Fruit fly (Drosophila melanogaster) whole organism, pupa: ENCODE measurements around the gene CG15387.

Source experiments
- fd96Ca ChIP-seq: fragments of 200-800 bp; sonication (Bioruptor generic); IDR thresholded peaks from 3 replicates; pipeline ENCODE4 v1.3.6; 2022; ENCODE audit warnings: missing biosample characterization, missing genetic modification characterization
- gl ChIP-seq: fragments of 200-800 bp; sonication (Bioruptor generic); optimal IDR thresholded peaks from 2 replicates; lab custom pipeline; 2018; ENCODE audit warnings: missing biosample characterization, mild to moderate bottlenecking, missing genetic modification characterization

- peak; percentile 62 for TF ChIP-seq gl (tag; lab: Kevin White, UChicago)
- TF ChIP-seq fd96Ca (GFP tag; lab: Robert Waterston, UW): peak; percentile 89
Observed at dm6 chr2L:2201107-2201561, 25.0 kb downstream of the CG15387 start.
